Worm (Caenorhabditis elegans): Measurements from ENCODE around the gene Y38E10A.24.

Gene Y38E10A.24

DNA sequence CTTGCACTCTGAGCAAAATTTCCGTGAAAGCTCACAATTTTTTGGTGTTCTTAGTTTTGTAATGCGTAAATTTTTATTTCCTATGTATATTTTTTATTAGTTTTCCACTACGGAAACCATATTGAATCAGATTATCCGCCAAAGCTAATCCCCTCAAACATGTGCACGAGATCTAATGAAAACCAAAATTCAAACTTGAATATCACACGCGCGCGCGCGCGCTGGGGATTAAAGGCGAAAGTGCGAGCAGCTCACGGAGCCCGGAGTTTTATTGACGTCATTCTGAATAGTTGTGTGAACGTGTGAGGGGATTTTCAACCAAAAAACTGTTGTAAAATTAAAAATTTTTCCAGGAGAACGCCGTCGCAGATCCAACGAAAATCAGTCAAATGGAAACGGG is 10.0 kb upstream of the Y38E10A.24 start:
- TF ChIP-seq ceh-36 (tag; optimal IDR thresholded peaks at IDR 0.05) (peak; percentile 25), tbx-11 (GFP tag; IDR thresholded peaks at IDR 0.05) (no peak)

DNA sequence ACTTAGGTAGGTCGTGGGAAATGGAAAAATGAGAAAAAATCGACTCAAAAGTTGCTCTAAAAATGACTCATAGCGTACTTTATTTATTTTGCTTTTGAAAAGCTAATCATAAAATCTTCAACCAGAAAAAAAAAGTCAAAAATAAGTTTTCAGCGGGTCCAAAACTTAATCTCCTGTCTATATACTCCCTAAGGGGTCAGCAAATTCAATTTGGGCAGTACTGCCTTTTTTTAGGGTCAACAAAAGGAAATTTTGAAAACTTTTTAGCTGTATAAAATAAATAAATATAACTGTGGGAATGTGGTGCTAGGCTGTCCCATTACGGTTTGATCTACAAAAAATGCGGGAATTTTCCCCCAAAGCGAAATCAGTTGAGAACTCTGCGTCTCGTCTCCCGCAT is 9.5 kb upstream of the Y38E10A.24 start:
- TF ChIP-seq aly-1 (tag; optimal IDR thresholded peaks at IDR 0.05): no peak
- no peak for TF ChIP-seq hmg-4 (GFP tag; optimal IDR thresholded peaks at IDR 0.05)

DNA sequence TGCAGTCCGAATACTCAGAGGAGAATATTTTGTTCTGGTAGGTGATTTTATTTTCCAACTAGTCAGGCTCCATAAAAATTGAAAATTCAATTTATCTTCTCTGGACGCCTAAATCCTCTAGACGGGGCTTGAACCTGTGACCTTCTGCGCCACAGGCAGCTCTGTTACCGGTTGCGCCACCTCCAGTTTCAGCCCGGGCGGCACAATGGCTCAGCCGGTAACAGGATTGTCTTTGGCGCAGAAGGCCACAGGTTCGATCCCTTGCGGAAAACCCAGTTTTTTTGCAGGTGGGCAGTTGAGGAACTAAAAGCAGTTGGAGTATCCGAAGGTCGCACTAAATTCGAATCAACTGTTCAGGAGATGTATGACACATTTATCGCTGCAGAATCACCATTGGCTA is 9.0 kb upstream of the Y38E10A.24 start:
- TF ChIP-seq flt-1 (GFP tag; IDR thresholded peaks at IDR 0.05) (no peak), hnd-1 (tag; optimal IDR thresholded peaks at IDR 0.05) (no peak), tbx-37 (GFP tag; conservative IDR thresholded peaks at IDR 0.05) (no peak), ama-1 (optimal IDR thresholded peaks at IDR 0.05) (no peak), hmbx-1 (tag; optimal IDR thresholded peaks at IDR 0.05) (no peak), tra-4 (tag; optimal IDR thresholded peaks at IDR 0.05) (no peak), F13C5.2 (tag; optimal IDR thresholded peaks at IDR 0.05) (no peak), ceh-36 (tag; optimal IDR thresholded peaks at IDR 0.05) (no peak), hmg-4 (GFP tag; optimal IDR thresholded peaks at IDR 0.05) (no peak), tbx-11 (GFP tag; IDR thresholded peaks at IDR 0.05) (no peak), aly-1 (tag; optimal IDR thresholded peaks at IDR 0.05) (no peak), B0310.2 (tag; optimal IDR thresholded peaks at IDR 0.05) (no peak), pes-1 (GFP tag; IDR thresholded peaks at IDR 0.05) (no peak), scrt-1 (GFP tag; IDR thresholded peaks at IDR 0.05) (no peak), sea-1 (GFP tag; conservative IDR thresholded peaks at IDR 0.05) (no peak), ets-7 (tag; optimal IDR thresholded peaks at IDR 0.05) (no peak), ceh-13 (GFP tag; optimal IDR thresholded peaks at IDR 0.05) (no peak)

DNA sequence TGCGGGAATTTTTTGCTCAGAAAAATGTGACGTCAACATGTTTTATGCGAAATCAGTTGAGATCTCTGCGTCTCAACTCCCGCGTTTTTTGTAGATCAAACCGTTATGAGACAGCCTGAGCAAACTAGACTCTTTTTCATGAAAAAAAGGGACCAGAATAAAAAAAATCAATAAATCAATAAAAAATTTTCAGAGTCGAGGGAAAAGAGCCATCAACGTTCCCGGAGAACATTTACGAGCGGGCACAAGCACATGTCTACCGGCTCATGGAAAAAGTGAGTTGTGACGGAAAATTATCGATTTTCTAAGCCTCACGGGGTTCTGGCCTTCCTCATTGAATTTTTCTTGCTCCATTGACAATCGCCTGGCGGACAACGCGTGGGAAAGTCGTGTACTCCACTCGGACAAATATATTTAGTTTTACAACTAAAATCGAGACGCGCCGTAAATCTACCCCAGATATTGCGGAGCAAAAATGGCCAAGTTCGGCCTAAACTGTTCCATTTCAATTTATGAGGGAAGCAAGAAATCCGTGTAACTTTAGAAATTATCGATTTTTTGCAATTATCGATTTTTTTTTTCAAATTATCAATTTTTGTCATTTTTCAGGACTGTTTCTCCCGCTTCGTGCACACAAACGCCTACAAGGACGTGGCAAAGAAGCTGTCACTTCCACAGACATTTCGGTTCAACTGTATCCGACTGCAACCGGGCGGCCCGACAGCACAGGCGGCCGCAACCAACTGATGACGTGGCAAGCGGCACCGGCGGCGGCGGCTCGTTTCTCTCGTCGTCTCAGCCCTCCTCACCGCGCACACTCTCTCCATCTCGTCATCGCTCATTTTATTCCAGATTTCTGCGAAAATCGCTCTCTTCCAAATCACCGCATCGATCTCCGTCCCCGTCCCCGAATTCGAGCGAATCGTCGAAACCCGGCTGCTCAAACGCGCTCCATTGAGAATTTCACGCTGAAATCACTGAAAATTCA is 7.7 kb upstream of the Y38E10A.24 start:
- TF ChIP-seq F13C5.2 (tag; optimal IDR thresholded peaks at IDR 0.05): no peak
- TF ChIP-seq ama-1 (optimal IDR thresholded peaks at IDR 0.05): no peak
- no peak for TF ChIP-seq aly-1 (tag; optimal IDR thresholded peaks at IDR 0.05)
- no peak for TF ChIP-seq hmg-4 (GFP tag; optimal IDR thresholded peaks at IDR 0.05)
- no peak for TF ChIP-seq ceh-36 (tag; optimal IDR thresholded peaks at IDR 0.05)
- no peak for TF ChIP-seq sea-1 (GFP tag; conservative IDR thresholded peaks at IDR 0.05)
- no peak for TF ChIP-seq pes-1 (GFP tag; IDR thresholded peaks at IDR 0.05)
- no peak for TF ChIP-seq scrt-1 (GFP tag; IDR thresholded peaks at IDR 0.05)
- TF ChIP-seq hnd-1 (tag; optimal IDR thresholded peaks at IDR 0.05): no peak
- no peak for TF ChIP-seq tbx-11 (GFP tag; IDR thresholded peaks at IDR 0.05)
- TF ChIP-seq B0310.2 (tag; optimal IDR thresholded peaks at IDR 0.05): no peak

DNA sequence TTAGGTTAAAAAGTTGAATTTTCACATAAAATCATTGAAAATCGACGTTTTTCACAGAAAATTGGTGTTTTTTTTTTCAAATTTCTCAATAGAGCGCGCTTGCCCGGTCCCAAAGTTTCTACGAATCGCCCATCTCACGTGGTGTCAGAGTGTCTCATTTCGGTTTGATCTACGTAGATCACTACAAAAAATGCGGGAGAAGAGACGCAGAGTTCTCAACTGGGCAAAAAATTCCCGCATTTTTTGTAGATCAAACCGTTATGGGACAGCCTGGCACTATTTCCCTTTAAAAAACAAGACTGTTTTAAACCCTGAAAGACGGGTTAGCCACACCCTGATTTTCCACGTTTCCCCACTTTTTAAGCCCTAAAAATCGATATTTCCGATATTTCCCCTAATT is 6.9 kb upstream of the Y38E10A.24 start:
- no peak for TF ChIP-seq hmg-4 (GFP tag; optimal IDR thresholded peaks at IDR 0.05)
- TF ChIP-seq hnd-1 (tag; optimal IDR thresholded peaks at IDR 0.05): no peak

DNA sequence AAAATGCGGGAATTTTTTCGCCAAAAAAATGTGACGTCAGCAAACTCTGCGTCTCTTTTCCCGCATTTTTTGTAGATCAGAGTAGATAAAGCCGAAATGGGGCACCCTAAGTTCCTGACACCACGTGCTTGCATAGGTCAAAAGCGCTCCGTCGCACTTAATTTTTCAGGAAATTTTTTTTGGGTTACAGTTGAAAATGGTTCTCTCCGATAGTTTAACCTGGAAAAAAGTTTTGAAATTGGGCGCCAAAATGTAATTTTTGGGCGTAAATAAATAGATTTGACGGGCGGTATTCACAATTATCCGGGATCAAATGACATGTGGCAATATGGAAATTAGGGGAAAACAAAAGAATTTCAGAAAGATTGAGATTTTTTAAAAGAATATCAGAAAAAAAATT is 6.3 kb upstream of the Y38E10A.24 start:
- no peak for TF ChIP-seq tra-4 (tag; optimal IDR thresholded peaks at IDR 0.05)
- no peak for TF ChIP-seq F13C5.2 (tag; optimal IDR thresholded peaks at IDR 0.05)
- no peak for TF ChIP-seq hmg-4 (GFP tag; optimal IDR thresholded peaks at IDR 0.05)
- TF ChIP-seq ama-1 (optimal IDR thresholded peaks at IDR 0.05): no peak
- TF ChIP-seq hmbx-1 (tag; optimal IDR thresholded peaks at IDR 0.05): no peak
- TF ChIP-seq sea-1 (GFP tag; conservative IDR thresholded peaks at IDR 0.05): no peak
- no peak for TF ChIP-seq B0310.2 (tag; optimal IDR thresholded peaks at IDR 0.05)
- TF ChIP-seq scrt-1 (GFP tag; IDR thresholded peaks at IDR 0.05): no peak
- TF ChIP-seq hnd-1 (tag; optimal IDR thresholded peaks at IDR 0.05): no peak
- no peak for TF ChIP-seq ceh-36 (tag; optimal IDR thresholded peaks at IDR 0.05)
- no peak for TF ChIP-seq aly-1 (tag; optimal IDR thresholded peaks at IDR 0.05)
- no peak for TF ChIP-seq tbx-37 (GFP tag; conservative IDR thresholded peaks at IDR 0.05)
- TF ChIP-seq flt-1 (GFP tag; IDR thresholded peaks at IDR 0.05): no peak
- TF ChIP-seq ets-7 (tag; optimal IDR thresholded peaks at IDR 0.05): no peak
- no peak for TF ChIP-seq ceh-13 (GFP tag; optimal IDR thresholded peaks at IDR 0.05)
- no peak for TF ChIP-seq tbx-11 (GFP tag; IDR thresholded peaks at IDR 0.05)
- no peak for TF ChIP-seq pes-1 (GFP tag; IDR thresholded peaks at IDR 0.05)

DNA sequence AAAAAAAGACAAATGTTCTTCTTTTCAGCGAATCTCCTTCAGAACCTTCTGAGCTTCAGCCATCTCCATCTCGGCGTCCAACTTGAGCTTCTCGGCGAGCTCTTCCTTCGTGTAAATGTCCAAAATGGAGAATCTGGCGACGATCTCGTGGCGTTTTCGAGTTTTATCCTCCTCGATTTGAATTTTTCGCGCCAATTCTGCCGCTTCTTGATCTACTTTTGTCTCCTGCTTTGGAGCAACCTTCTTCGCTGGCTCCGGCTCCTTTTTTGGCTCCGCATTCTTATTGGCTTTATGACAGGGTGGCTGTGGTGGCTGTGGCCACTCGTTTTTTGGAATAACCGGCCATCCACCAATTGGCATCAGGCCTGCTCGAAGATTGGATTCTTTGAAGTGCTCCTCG is 5.5 kb upstream of the Y38E10A.24 start:
- TF ChIP-seq B0310.2 (tag; optimal IDR thresholded peaks at IDR 0.05): no peak

DNA sequence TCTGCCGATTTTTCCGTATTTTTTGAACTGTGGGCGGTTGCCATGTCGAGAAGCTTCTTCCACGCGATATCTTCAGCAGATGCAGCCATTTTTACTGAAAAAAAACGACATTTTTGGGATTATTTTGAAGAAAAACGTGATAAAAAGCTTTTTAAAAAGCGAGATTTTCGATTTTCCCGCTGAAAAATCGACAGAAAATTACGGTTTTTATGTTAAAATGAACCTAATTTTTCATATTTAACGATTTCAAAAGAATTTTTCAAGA is 1.2 kb upstream of the Y38E10A.24 start, which contains the start of gene Y38E10A.22:
Gene Y38E10A.22 (minus strand): TSS at position 101 of the 265 bp plus-strand sequence.
- no peak for TF ChIP-seq hmbx-1 (tag; optimal IDR thresholded peaks at IDR 0.05)
- no peak for TF ChIP-seq scrt-1 (GFP tag; IDR thresholded peaks at IDR 0.05)
- TF ChIP-seq ama-1 (optimal IDR thresholded peaks at IDR 0.05): no peak
- TF ChIP-seq F13C5.2 (tag; optimal IDR thresholded peaks at IDR 0.05): no peak
- no peak for TF ChIP-seq flt-1 (GFP tag; IDR thresholded peaks at IDR 0.05)
- no peak for TF ChIP-seq aly-1 (tag; optimal IDR thresholded peaks at IDR 0.05)
- no peak for TF ChIP-seq ceh-36 (tag; optimal IDR thresholded peaks at IDR 0.05)
- no peak for TF ChIP-seq pes-1 (GFP tag; IDR thresholded peaks at IDR 0.05)
- TF ChIP-seq sea-1 (GFP tag; conservative IDR thresholded peaks at IDR 0.05): no peak
- TF ChIP-seq tra-4 (tag; optimal IDR thresholded peaks at IDR 0.05): no peak
- no peak for TF ChIP-seq hnd-1 (tag; optimal IDR thresholded peaks at IDR 0.05)
- TF ChIP-seq hmg-4 (GFP tag; optimal IDR thresholded peaks at IDR 0.05): no peak
- no peak for TF ChIP-seq ets-7 (tag; optimal IDR thresholded peaks at IDR 0.05)
- no peak for TF ChIP-seq B0310.2 (tag; optimal IDR thresholded peaks at IDR 0.05)
- no peak for TF ChIP-seq tbx-11 (GFP tag; IDR thresholded peaks at IDR 0.05)
- no peak for TF ChIP-seq tbx-37 (GFP tag; conservative IDR thresholded peaks at IDR 0.05)
- no peak for TF ChIP-seq ceh-13 (GFP tag; optimal IDR thresholded peaks at IDR 0.05)
